Fruit fly (Drosophila melanogaster) whole organism, embryonic: ENCODE results near the gene CG7011.

Experiments
- ATbp ChIP-seq: fragments of 200-800 bp; sonication (Bioruptor generic); optimal IDR thresholded peaks from 2 replicates; lab custom pipeline; 2017; ENCODE audit warnings: missing biosample characterization, mild to moderate bottlenecking, missing genetic modification characterization, missing genetic modification reagents
- Adf1 ChIP-seq: fragments of 200-800 bp; sonication (Bioruptor generic); IDR thresholded peaks from 2 replicates; pipeline ENCODE4 v1.3.6; 2022; ENCODE audit warnings: missing biosample characterization, missing genetic modification characterization
- CG1024 ChIP-seq: fragments of 200-800 bp; sonication (Bioruptor generic); IDR thresholded peaks from 2 replicates; pipeline ENCODE4 v1.3.6; 2022; ENCODE audit warnings: missing biosample characterization, missing genetic modification characterization
- CG10565 ChIP-seq: fragments of 200-800 bp; sonication (Bioruptor generic); optimal IDR thresholded peaks from 3 replicates; lab custom pipeline; 2016; ENCODE audit warnings: missing biosample characterization, mild to moderate bottlenecking, missing genetic modification characterization
- CG11723 ChIP-seq: fragments of 200-800 bp; sonication (Bioruptor generic); optimal IDR thresholded peaks from 2 replicates; lab custom pipeline; 2017; ENCODE audit warnings: missing biosample characterization, mild to moderate bottlenecking, missing genetic modification characterization
- CG12391 ChIP-seq: fragments of 200-800 bp; sonication (Bioruptor generic); optimal IDR thresholded peaks from 3 replicates; lab custom pipeline; 2018; ENCODE audit warnings: missing biosample characterization, mild to moderate bottlenecking, missing genetic modification characterization, moderate library complexity
- CG14441 ChIP-seq: fragments of 200-800 bp; sonication (Bioruptor generic); IDR thresholded peaks from 2 replicates; pipeline ENCODE4 v1.3.6; 2022; ENCODE audit warnings: missing biosample characterization, missing genetic modification characterization
- CG17361 ChIP-seq: fragments of 200-800 bp; sonication (Bioruptor generic); IDR thresholded peaks from 3 replicates; pipeline ENCODE4 v1.3.6; 2022; ENCODE audit warnings: missing biosample characterization, missing genetic modification characterization
- CG17912 ChIP-seq: fragments of 200-800 bp; sonication (Bioruptor generic); optimal IDR thresholded peaks from 2 replicates; lab custom pipeline; 2018; ENCODE audit warnings: missing biosample characterization, mild to moderate bottlenecking, missing genetic modification characterization
- CG1832 ChIP-seq: fragments of 200-800 bp; sonication (Bioruptor generic); optimal IDR thresholded peaks from 2 replicates; lab custom pipeline; 2017; ENCODE audit warnings: missing biosample characterization, mild to moderate bottlenecking, missing genetic modification characterization, inconsistent platforms
- CG31441 ChIP-seq: fragments of 200-800 bp; sonication (Bioruptor generic); IDR thresholded peaks from 2 replicates; pipeline ENCODE4 v1.3.6; 2022; ENCODE audit warnings: missing biosample characterization, missing genetic modification characterization
- CG3163 ChIP-seq: fragments of 200-800 bp; sonication (Bioruptor generic); optimal IDR thresholded peaks from 3 replicates; lab custom pipeline; 2016; ENCODE audit warnings: missing biosample characterization, missing genetic modification characterization
- CG4424 ChIP-seq: fragments of 200-800 bp; sonication (Bioruptor generic); optimal IDR thresholded peaks from 3 replicates; lab custom pipeline; 2016; ENCODE audit warnings: missing biosample characterization, missing genetic modification characterization
- CG6683 ChIP-seq: fragments of 200-800 bp; sonication (Bioruptor generic); optimal IDR thresholded peaks from 2 replicates; lab custom pipeline; 2017; ENCODE audit warnings: missing biosample characterization, mild to moderate bottlenecking, missing genetic modification characterization, missing genetic modification reagents
- CG8388 ChIP-seq: fragments of 200-800 bp; sonication (Bioruptor generic); optimal IDR thresholded peaks from 2 replicates; lab custom pipeline; 2019; ENCODE audit warnings: missing biosample characterization, mild to moderate bottlenecking, missing genetic modification characterization, moderate library complexity
- CG9215 ChIP-seq: fragments of 200-800 bp; sonication (Bioruptor generic); IDR thresholded peaks from 2 replicates; pipeline ENCODE4 v1.3.6; 2022; ENCODE audit warnings: missing biosample characterization, missing genetic modification characterization
- CG9797 ChIP-seq: fragments of 200-800 bp; sonication (Bioruptor generic); optimal IDR thresholded peaks from 3 replicates; lab custom pipeline; 2018; ENCODE audit warnings: missing biosample characterization, mild to moderate bottlenecking, missing genetic modification characterization
- D ChIP-seq, 2 experiments: fragments of 200-800 bp in 1 of 2; fragments of >200 bp in 1 of 2; sonication (Bioruptor generic) in 1 of 2; optimal IDR thresholded peaks; 2 replicates in 1 of 2; 3 replicates in 1 of 2; lab custom pipeline; 2017; ENCODE audit warnings: mild to moderate bottlenecking in 1 of 2, missing biosample characterization in 1 of 2, missing genetic modification characterization in 1 of 2, missing genetic modification reagents in 1 of 2
- Dbx ChIP-seq: fragments of 200-800 bp; sonication (Bioruptor generic); IDR thresholded peaks from 3 replicates; pipeline ENCODE4 v1.3.6; 2022; ENCODE audit warnings: missing biosample characterization, missing genetic modification characterization
- Deaf1 ChIP-seq: fragments of 200-800 bp; optimal IDR thresholded peaks from 3 replicates; lab custom pipeline; 2019; ENCODE audit warnings: missing biosample characterization, mild to moderate bottlenecking, missing genetic modification characterization, moderate library complexity
- Ets97D ChIP-seq: fragments of 200-800 bp; sonication (Bioruptor generic); optimal IDR thresholded peaks from 3 replicates; lab custom pipeline; 2016; ENCODE audit warnings: missing biosample characterization, missing genetic modification characterization
- Fer2 ChIP-seq: fragments of 200-800 bp; sonication (Bioruptor generic); optimal IDR thresholded peaks from 2 replicates; lab custom pipeline; 2018; ENCODE audit warnings: missing biosample characterization, mild to moderate bottlenecking, missing genetic modification characterization, moderate library complexity
- Gsc ChIP-seq: fragments of 200-800 bp; sonication (Bioruptor generic); IDR thresholded peaks from 2 replicates; pipeline ENCODE4 v1.3.6; 2022; ENCODE audit warnings: missing biosample characterization, missing genetic modification characterization
- HmgZ ChIP-seq: fragments of 200-800 bp; sonication (Bioruptor generic); optimal IDR thresholded peaks from 2 replicates; lab custom pipeline; 2018; ENCODE audit warnings: missing biosample characterization, mild to moderate bottlenecking, missing genetic modification characterization
- Hmr ChIP-seq: fragments of 200-800 bp; sonication (Bioruptor generic); optimal IDR thresholded peaks from 3 replicates; lab custom pipeline; 2017; ENCODE audit warnings: mild to moderate bottlenecking, missing biosample characterization, missing genetic modification reagents, missing genetic modification characterization
- Hsf ChIP-seq: fragments of 200-800 bp; sonication (Bioruptor generic); optimal IDR thresholded peaks from 3 replicates; lab custom pipeline; 2016; ENCODE audit warnings: missing biosample characterization, missing genetic modification characterization
- Mad ChIP-seq: fragments of 200-800 bp; sonication (Bioruptor generic); optimal IDR thresholded peaks from 2 replicates; lab custom pipeline; 2016; ENCODE audit warnings: missing biosample characterization, missing genetic modification characterization
- Oli ChIP-seq: fragments of 200-800 bp; sonication (Bioruptor generic); optimal IDR thresholded peaks from 2 replicates; lab custom pipeline; 2018; ENCODE audit warnings: missing biosample characterization, mild to moderate bottlenecking, missing genetic modification characterization, moderate library complexity
- Sox100B ChIP-seq: fragments of 200-800 bp; sonication (Bioruptor generic); optimal IDR thresholded peaks from 3 replicates; lab custom pipeline; 2018; ENCODE audit warnings: missing biosample characterization, mild to moderate bottlenecking, missing genetic modification characterization
- Sry-β ChIP-seq: fragments of 200-800 bp; sonication (Bioruptor generic); optimal IDR thresholded peaks from 2 replicates; lab custom pipeline; 2018; ENCODE audit warnings: missing biosample characterization, mild to moderate bottlenecking, missing genetic modification characterization, moderate library complexity
- Taf1 ChIP-seq: fragments of 200-800 bp; sonication (Bioruptor generic); IDR thresholded peaks from 2 replicates; pipeline ENCODE4 v1.3.6; 2022; ENCODE audit warnings: missing biosample characterization, missing genetic modification characterization
- Usf ChIP-seq: fragments of 200-800 bp; sonication (Bioruptor generic); optimal IDR thresholded peaks from 2 replicates; lab custom pipeline; 2017; ENCODE audit warnings: missing genotype, missing biosample characterization, missing genetic modification characterization
- bbx ChIP-seq: fragments of 200-800 bp; sonication (Bioruptor generic); IDR thresholded peaks from 2 replicates; pipeline ENCODE4 v1.3.6; 2022; ENCODE audit warnings: missing biosample characterization, missing genetic modification characterization; ENCODE audit not compliant: partially characterized antibody
- bcd ChIP-seq: fragments of 200-800 bp; sonication (Bioruptor generic); optimal IDR thresholded peaks from 2 replicates; lab custom pipeline; 2017; ENCODE audit warnings: missing biosample characterization, mild to moderate bottlenecking, missing genetic modification characterization
- da ChIP-seq: fragments of 200-800 bp; sonication (Bioruptor generic); optimal IDR thresholded peaks from 2 replicates; lab custom pipeline; 2016; ENCODE audit warnings: missing biosample characterization, missing genetic modification characterization
- dati ChIP-seq: fragments of 200-800 bp; sonication (Bioruptor generic); IDR thresholded peaks from 2 replicates; pipeline ENCODE4 v1.3.6; 2022; ENCODE audit warnings: missing biosample characterization, missing genetic modification characterization
- gce ChIP-seq: fragments of 200-800 bp; sonication (Bioruptor generic); IDR thresholded peaks from 3 replicates; pipeline ENCODE4 v1.3.6; 2022; ENCODE audit warnings: missing biosample characterization, missing genetic modification characterization
- hkb ChIP-seq, 2 experiments: fragments of 200-800 bp in 1 of 2; fragments of >200 bp in 1 of 2; sonication (Bioruptor generic) in 1 of 2; IDR thresholded peaks in 1 of 2; optimal IDR thresholded peaks in 1 of 2; 2 replicates each; pipeline versions ENCODE4 v1.3.6 to Lab custom; 2017 to 2022; ENCODE audit warnings: missing biosample characterization in 1 of 2, missing genetic modification characterization in 1 of 2
- jing ChIP-seq: fragments of 200-800 bp; sonication (Bioruptor generic); optimal IDR thresholded peaks from 2 replicates; lab custom pipeline; 2018; ENCODE audit warnings: missing biosample characterization, mild to moderate bottlenecking, missing genetic modification characterization
- mirr ChIP-seq: fragments of 200-800 bp; sonication (Bioruptor generic); optimal IDR thresholded peaks from 3 replicates; lab custom pipeline; 2018; ENCODE audit warnings: missing biosample characterization, mild to moderate bottlenecking, missing genetic modification characterization
- nerfin-1 ChIP-seq: fragments of 200-800 bp; sonication (Bioruptor generic); optimal IDR thresholded peaks from 3 replicates; lab custom pipeline; 2019; ENCODE audit warnings: missing biosample characterization, mild to moderate bottlenecking, missing genetic modification characterization, moderate library complexity
- pum ChIP-seq: fragments of 200-800 bp; sonication (Bioruptor generic); optimal IDR thresholded peaks from 2 replicates; lab custom pipeline; 2016; ENCODE audit warnings: missing biosample characterization, missing genetic modification characterization
- row ChIP-seq: fragments of 200-800 bp; sonication (Bioruptor generic); IDR thresholded peaks from 3 replicates; pipeline ENCODE4 v1.3.6; 2022; ENCODE audit warnings: missing biosample characterization, missing genetic modification characterization
- sd ChIP-seq: fragments of 200-800 bp; sonication (Bioruptor generic); optimal IDR thresholded peaks from 3 replicates; lab custom pipeline; 2018; ENCODE audit warnings: missing biosample characterization, mild to moderate bottlenecking, missing genetic modification characterization, moderate library complexity
- tgo ChIP-seq: fragments of 200-800 bp; sonication (Bioruptor generic); IDR thresholded peaks from 3 replicates; pipeline ENCODE4 v1.3.6; 2022; ENCODE audit warnings: missing biosample characterization, missing genetic modification characterization
- tio ChIP-seq: fragments of 200-800 bp; sonication (Bioruptor generic); optimal IDR thresholded peaks from 2 replicates; lab custom pipeline; 2017; ENCODE audit warnings: missing biosample characterization, missing genetic modification characterization, inconsistent platforms
- twi ChIP-seq: fragments of 200-800 bp; optimal IDR thresholded peaks from 2 replicates; lab custom pipeline; 2019; ENCODE audit warnings: missing biosample characterization, mild to moderate bottlenecking, missing genetic modification characterization, moderate library complexity

CG7011 gene

dm6 chr3L:15142004-15142890 lies 21.2 kb downstream of the CG7011 start, which contains the start of gene Pdi (continued):
- TF ChIP-seq CG6683 (GFP tag; lab: Kevin White, UChicago) (no peak), Fer2 (tag; lab: Kevin White, UChicago) (no peak), bbx (peak; percentile 83), CG4424 (peak; percentile 44), CG10565 (no peak), Dbx (0 out of 3 replicates have a peak, but pooled peaks have one; percentile 33), mirr (GFP tag; lab: Kevin White, UChicago) (no peak), bcd (GFP tag; lab: Kevin White, UChicago) (peak; percentile 34), hkb (optimal IDR thresholded peaks at IDR 0.05; lab: Kevin White, UChicago) (no peak), hkb (GFP tag; IDR thresholded peaks at IDR 0.05; lab: Robert Waterston, UW) (0 out of 2 replicates have a peak, but pooled peaks have one; percentile 18), Deaf1 (tag; lab: Kevin White, UChicago) (peak; percentile 3), CG11723 (no peak), CG3163 (GFP tag; lab: Kevin White, UChicago) (no peak), Usf (GFP tag; lab: Kevin White, UChicago) (no peak), nerfin-1 (tag; lab: Kevin White, UChicago) (peak; percentile 41), tgo (GFP tag; lab: Robert Waterston, UW) (no peak), row (peak; percentile 40; the same call in 1 of the 3 replicates), Gsc (no peak), Hmr (GFP tag; lab: Kevin White, UChicago) (peak; percentile 53), da (GFP tag; lab: Kevin White, UChicago) (no peak), CG9215 (no peak), sd (tag; lab: Kevin White, UChicago) (peak; percentile 72), CG14441 (GFP tag; lab: Robert Waterston, UW) (no peak), CG17361 (GFP tag; lab: Robert Waterston, UW) (peak; percentile 39; the same call in 2 of the 3 replicates), jing (GFP tag; lab: Kevin White, UChicago) (no peak), CG1024 (GFP tag; lab: Robert Waterston, UW) (no peak), Mad (GFP tag; lab: Kevin White, UChicago) (peak; percentile 57), CG9797 (GFP tag; lab: Kevin White, UChicago) (peak; percentile 74), tio (no peak), D (optimal IDR thresholded peaks at IDR 0.05; lab: Kevin White, UChicago) (peak; percentile 24), D (GFP tag; optimal IDR thresholded peaks at IDR 0.05; lab: Kevin White, UChicago) (no peak), Adf1 (GFP tag; lab: Robert Waterston, UW) (0 out of 2 replicates have a peak, but pooled peaks have one; percentile 7), CG31441 (GFP tag; lab: Robert Waterston, UW) (0 out of 2 replicates have a peak, but pooled peaks have one; percentile 25), HmgZ (peak; percentile 52), CG1832 (GFP tag; lab: Kevin White, UChicago) (peak; percentile 71), ATbp (GFP tag; lab: Kevin White, UChicago) (peak; percentile 6), Oli (no peak), Hsf (peak; percentile 16), dati (GFP tag; lab: Robert Waterston, UW) (no peak), CG8388 (peak; percentile 12), CG12391 (tag; lab: Kevin White, UChicago) (peak; percentile 49), Taf1 (GFP tag; lab: Robert Waterston, UW) (no peak), Sry-β (no peak), twi (tag; lab: Kevin White, UChicago) (no peak), Ets97D (GFP tag; lab: Kevin White, UChicago) (peak; percentile 65), pum (no peak), Sox100B (GFP tag; lab: Kevin White, UChicago) (no peak), CG17912 (GFP tag; lab: Kevin White, UChicago) (peak; percentile 34), gce (GFP tag; lab: Robert Waterston, UW) (0 out of 3 replicates have a peak, but pooled peaks have one; percentile 1)
